Worm (Caenorhabditis elegans) whole organism, L4 larva: ENCODE results near the gene lgc-54.

Experiments used
- F10B5.3 ChIP-seq: sonication (generic microtip); optimal IDR thresholded peaks from 2 replicates; lab custom pipeline; 2016; ENCODE audit warnings: mild to moderate bottlenecking, missing genetic modification characterization, missing compliant biosample characterization
- F26F4.8 ChIP-seq: fragments of 200-800 bp; sonication (Bioruptor generic); conservative IDR thresholded peaks from 2 replicates; pipeline ENCODE4 v1.3.6; 2022; ENCODE audit warnings: missing genetic modification characterization, missing compliant biosample characterization
- F37D6.2 ChIP-seq: sonication (generic microtip); optimal IDR thresholded peaks from 2 replicates; lab custom pipeline; 2016; ENCODE audit warnings: mild to moderate bottlenecking, missing genetic modification characterization, missing compliant biosample characterization
- T20F7.1 ChIP-seq: fragments of 200-800 bp; sonication (Bioruptor generic); optimal IDR thresholded peaks from 2 replicates; lab custom pipeline; 2018; ENCODE audit warnings: mild to moderate bottlenecking, missing genetic modification characterization, missing compliant biosample characterization
- T26A8.4 ChIP-seq: fragments of 200-800 bp; sonication (Bioruptor generic); IDR thresholded peaks from 2 replicates; pipeline ENCODE4 v1.3.6; 2022; ENCODE audit warnings: missing genetic modification characterization, missing compliant biosample characterization
- Y105C5A.15 ChIP-seq: fragments of 200-800 bp; sonication (Bioruptor generic); IDR thresholded peaks from 2 replicates; pipeline ENCODE4 v1.3.6; 2022; ENCODE audit warnings: missing genetic modification characterization, missing compliant biosample characterization
- Y5F2A.4 ChIP-seq: fragments of 200-800 bp; sonication (Bioruptor generic); optimal IDR thresholded peaks from 2 replicates; lab custom pipeline; 2018; ENCODE audit warnings: mild to moderate bottlenecking, missing genetic modification characterization, missing compliant biosample characterization
- Y75B8A.6 ChIP-seq: fragments of 200-800 bp; sonication (Bioruptor generic); IDR thresholded peaks from 2 replicates; pipeline ENCODE4 v1.3.6; 2022; ENCODE audit warnings: missing genetic modification reagents, missing genetic modification characterization, missing compliant biosample characterization
- ZK546.5 ChIP-seq, 2 experiments: sonication (generic microtip); optimal IDR thresholded peaks; 2 replicates each; lab custom pipeline; 2017; ENCODE audit warnings: missing biosample characterization in 2 of 2, missing genetic modification characterization in 2 of 2
- aha-1 ChIP-seq: fragments of 150-350 bp; peaks from one replicate; lab custom pipeline; 2014; ENCODE audit warnings: missing biosample characterization, missing genetic modification characterization
- aly-2 ChIP-seq: sonication (generic microtip); optimal IDR thresholded peaks from 2 replicates; lab custom pipeline; 2018; ENCODE audit warnings: missing biosample characterization, missing genetic modification characterization
- ama-1 ChIP-seq: fragments of 150-350 bp; optimal IDR thresholded peaks from 2 replicates; lab custom pipeline; 2014; ENCODE audit warnings: inconsistent platforms, mixed read lengths
- attf-4 ChIP-seq: sonication (generic microtip); optimal IDR thresholded peaks from 3 replicates; lab custom pipeline; 2017; ENCODE audit warnings: missing biosample characterization, missing genetic modification characterization
- ceh-28 ChIP-seq: fragments of 150-350 bp; optimal IDR thresholded peaks from 2 replicates; lab custom pipeline; 2014; ENCODE audit warnings: missing biosample characterization, missing genetic modification reagents, missing genetic modification characterization
- ceh-32 ChIP-seq: sonication (generic microtip); optimal IDR thresholded peaks from 2 replicates; lab custom pipeline; 2016; ENCODE audit warnings: mild to moderate bottlenecking, missing genetic modification characterization, missing compliant biosample characterization; ENCODE audit not compliant: poor library complexity
- ceh-44 ChIP-seq: fragments of 200-800 bp; sonication (Bioruptor generic); IDR thresholded peaks from 2 replicates; pipeline ENCODE4 v1.3.6; 2022; ENCODE audit warnings: missing genetic modification reagents, missing genetic modification characterization, missing compliant biosample characterization
- ceh-62 ChIP-seq: sonication (generic microtip); optimal IDR thresholded peaks from 2 replicates; lab custom pipeline; 2017; ENCODE audit warnings: missing biosample characterization, missing genetic modification characterization
- ceh-82 ChIP-seq: sonication (generic microtip); optimal IDR thresholded peaks from 2 replicates; lab custom pipeline; 2017; ENCODE audit warnings: missing biosample characterization, missing genetic modification characterization
- ctbp-1 ChIP-seq: fragments of 200-800 bp; sonication (Bioruptor generic); IDR thresholded peaks from 2 replicates; pipeline ENCODE4 v1.3.6; 2022; ENCODE audit warnings: missing genetic modification reagents, missing genetic modification characterization, missing compliant biosample characterization
- daf-12 ChIP-seq: fragments of 150-350 bp; optimal IDR thresholded peaks from 2 replicates; lab custom pipeline; 2014; ENCODE audit warnings: missing biosample characterization, missing genetic modification reagents, missing genetic modification characterization
- daf-16 ChIP-seq, 3 experiments: sonication (generic microtip); optimal IDR thresholded peaks; 2 replicates each; lab custom pipeline; 2016 to 2017; ENCODE audit warnings: missing genetic modification characterization in 3 of 3, missing genetic modification reagents in 3 of 3, mild to moderate bottlenecking in 2 of 3, missing compliant biosample characterization in 2 of 3, missing biosample characterization in 1 of 3, moderate library complexity in 1 of 3
- daf-19 ChIP-seq: fragments of 200-800 bp; sonication (Bioruptor generic); conservative IDR thresholded peaks from 2 replicates; pipeline ENCODE4 v1.3.6; 2022; ENCODE audit warnings: missing genetic modification characterization, missing compliant biosample characterization
- dmd-6 ChIP-seq: fragments of 200-800 bp; sonication (Bioruptor generic); IDR thresholded peaks from 2 replicates; pipeline ENCODE4 v1.3.6; 2022; ENCODE audit warnings: missing genetic modification reagents, missing genetic modification characterization, missing compliant biosample characterization
- dve-1 ChIP-seq: sonication (generic microtip); optimal IDR thresholded peaks from 2 replicates; lab custom pipeline; 2017; ENCODE audit warnings: antibody characterized with exemption, mild to moderate bottlenecking, missing genetic modification characterization, missing compliant biosample characterization; ENCODE audit not compliant: insufficient read depth
- egl-43 ChIP-seq: fragments of 200-800 bp; sonication (Bioruptor generic); IDR thresholded peaks from 2 replicates; pipeline ENCODE4 v1.3.6; 2022; ENCODE audit warnings: missing genetic modification reagents, missing genetic modification characterization, missing compliant biosample characterization
- hif-1 ChIP-seq, 2 experiments: sonication (generic microtip); optimal IDR thresholded peaks; 2 replicates each; lab custom pipeline; 2016 to 2017; ENCODE audit warnings: missing compliant biosample characterization in 2 of 2, missing genetic modification characterization in 2 of 2, missing genetic modification reagents in 2 of 2, missing genotype in 2 of 2, mild to moderate bottlenecking in 1 of 2
- hlh-11 ChIP-seq: fragments of 200-800 bp; sonication (Bioruptor generic); optimal IDR thresholded peaks from 2 replicates; lab custom pipeline; 2018; ENCODE audit warnings: mild to moderate bottlenecking, missing genetic modification characterization, missing compliant biosample characterization
- jun-1 ChIP-seq: fragments of 150-350 bp; optimal IDR thresholded peaks from 2 replicates; lab custom pipeline; 2014; ENCODE audit warnings: missing biosample characterization, missing genetic modification reagents, missing genetic modification characterization
- lim-7 ChIP-seq: fragments of 200-800 bp; sonication (Bioruptor generic); IDR thresholded peaks from 2 replicates; pipeline ENCODE4 v1.3.6; 2022; ENCODE audit warnings: missing genetic modification characterization, missing compliant biosample characterization
- lin-38 ChIP-seq: fragments of 200-800 bp; sonication (Bioruptor generic); IDR thresholded peaks from 2 replicates; pipeline ENCODE4 v1.3.6; 2022; ENCODE audit warnings: missing genetic modification reagents, missing genetic modification characterization, missing compliant biosample characterization
- lin-39 ChIP-seq: fragments of 150-350 bp; optimal IDR thresholded peaks from 2 replicates; lab custom pipeline; 2014; ENCODE audit warnings: missing biosample characterization, missing genetic modification reagents, missing genetic modification characterization
- madf-9 ChIP-seq: fragments of 200-800 bp; sonication (Bioruptor generic); conservative IDR thresholded peaks from 2 replicates; pipeline ENCODE4 v1.3.6; 2022; ENCODE audit warnings: missing genetic modification reagents, missing genetic modification characterization, missing compliant biosample characterization
- mdl-1 ChIP-seq, 2 experiments: fragments of 150-350 bp in 1 of 2; sonication (generic microtip) in 1 of 2; optimal IDR thresholded peaks; 2 replicates each; lab custom pipeline; 2014 to 2017; ENCODE audit warnings: missing biosample characterization in 2 of 2, missing genetic modification characterization in 2 of 2
- mes-2 ChIP-seq: sonication (generic microtip); optimal IDR thresholded peaks from 2 replicates; lab custom pipeline; 2016; ENCODE audit warnings: missing genotype, mild to moderate bottlenecking, missing genetic modification characterization, missing compliant biosample characterization; ENCODE audit not compliant: poor library complexity, severe bottlenecking
- mxl-3 ChIP-seq: fragments of 200-800 bp; sonication (Bioruptor generic); optimal IDR thresholded peaks from 2 replicates; lab custom pipeline; 2018; ENCODE audit warnings: mild to moderate bottlenecking, missing genetic modification characterization, missing compliant biosample characterization
- nhr-111 ChIP-seq: fragments of 200-800 bp; sonication (Bioruptor generic); optimal IDR thresholded peaks from 2 replicates; lab custom pipeline; 2018; ENCODE audit warnings: mild to moderate bottlenecking, missing genetic modification characterization, missing compliant biosample characterization
- nhr-237 ChIP-seq: sonication (generic microtip); optimal IDR thresholded peaks from 2 replicates; lab custom pipeline; 2017; ENCODE audit warnings: missing biosample characterization, missing genetic modification characterization
- nhr-28 ChIP-seq: fragments of 150-350 bp; optimal IDR thresholded peaks from 2 replicates; lab custom pipeline; 2014; ENCODE audit warnings: missing biosample characterization, missing genetic modification characterization
- nhr-76 ChIP-seq: fragments of 150-350 bp; optimal IDR thresholded peaks from 2 replicates; lab custom pipeline; 2014; ENCODE audit warnings: missing biosample characterization, missing genetic modification characterization
- pqm-1 ChIP-seq: sonication (generic microtip); optimal IDR thresholded peaks from 2 replicates; lab custom pipeline; 2017; ENCODE audit warnings: missing biosample characterization, missing genetic modification characterization
- rbr-2 ChIP-seq: sonication (generic microtip); optimal IDR thresholded peaks from 2 replicates; lab custom pipeline; 2016; ENCODE audit warnings: missing genotype, missing genetic modification characterization, missing compliant biosample characterization
- saeg-2 ChIP-seq: fragments of 200-800 bp; sonication (Bioruptor generic); IDR thresholded peaks from 2 replicates; pipeline ENCODE4 v1.3.6; 2022; ENCODE audit warnings: missing genetic modification reagents, missing genetic modification characterization, missing compliant biosample characterization
- sdz-12 ChIP-seq: fragments of 200-800 bp; sonication (Bioruptor generic); optimal IDR thresholded peaks from 2 replicates; lab custom pipeline; 2018; ENCODE audit warnings: mild to moderate bottlenecking, missing genetic modification characterization, missing compliant biosample characterization
- set-16 ChIP-seq: fragments of 200-800 bp; sonication (Bioruptor generic); IDR thresholded peaks from 2 replicates; pipeline ENCODE4 v1.3.6; 2022; ENCODE audit warnings: missing genetic modification reagents, missing genetic modification characterization, missing compliant biosample characterization
- skn-1 ChIP-seq: fragments of 150-350 bp; optimal IDR thresholded peaks from 2 replicates; lab custom pipeline; 2014; ENCODE audit warnings: missing biosample characterization, missing genetic modification characterization
- spr-3 ChIP-seq: fragments of 200-800 bp; sonication (Bioruptor generic); optimal IDR thresholded peaks from 2 replicates; lab custom pipeline; 2018; ENCODE audit warnings: mild to moderate bottlenecking, missing genetic modification characterization, missing compliant biosample characterization
- tag-97 ChIP-seq: fragments of 200-800 bp; sonication (Bioruptor generic); IDR thresholded peaks from 2 replicates; pipeline ENCODE4 v1.3.6; 2022; ENCODE audit warnings: missing genetic modification characterization, missing compliant biosample characterization
- vab-7 ChIP-seq: fragments of 200-800 bp; sonication (Bioruptor generic); IDR thresholded peaks from 2 replicates; pipeline ENCODE4 v1.3.6; 2022; ENCODE audit warnings: missing genetic modification reagents, missing genetic modification characterization, missing compliant biosample characterization
- zip-2 ChIP-seq: fragments of 150-350 bp; optimal IDR thresholded peaks from 2 replicates; lab custom pipeline; 2014; ENCODE audit warnings: missing biosample characterization, missing genetic modification characterization

The lgc-54 gene

DNA sequence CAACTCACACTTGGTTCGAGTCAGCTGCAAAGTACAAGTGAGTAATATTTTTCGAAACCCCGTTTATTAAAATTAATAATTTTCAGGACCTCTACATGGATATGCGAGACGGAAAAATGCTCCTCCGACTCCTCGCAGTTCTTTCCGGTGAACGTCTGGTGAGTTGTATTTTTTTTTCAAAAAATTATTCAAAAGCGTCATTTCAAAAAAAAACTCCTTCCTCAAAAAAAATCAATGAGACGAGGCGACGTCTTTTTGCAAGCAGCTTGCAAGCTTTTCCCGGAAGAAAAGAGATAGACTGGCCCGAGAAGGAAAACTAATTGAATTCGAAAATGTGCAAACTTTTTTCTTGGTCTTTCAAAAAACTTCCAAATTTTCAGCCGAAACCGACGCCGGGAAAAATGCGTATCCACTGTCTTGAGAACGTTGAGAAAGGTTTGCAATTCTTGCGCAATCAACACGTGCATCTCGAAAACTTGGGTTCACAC is 36.1 kb upstream of the lgc-54 start:
- no peak for TF ChIP-seq daf-12 (tag; lab: Kevin White, UChicago)
- TF ChIP-seq aha-1 (tag; lab: Kevin White, UChicago) = peak; percentile 92

DNA sequence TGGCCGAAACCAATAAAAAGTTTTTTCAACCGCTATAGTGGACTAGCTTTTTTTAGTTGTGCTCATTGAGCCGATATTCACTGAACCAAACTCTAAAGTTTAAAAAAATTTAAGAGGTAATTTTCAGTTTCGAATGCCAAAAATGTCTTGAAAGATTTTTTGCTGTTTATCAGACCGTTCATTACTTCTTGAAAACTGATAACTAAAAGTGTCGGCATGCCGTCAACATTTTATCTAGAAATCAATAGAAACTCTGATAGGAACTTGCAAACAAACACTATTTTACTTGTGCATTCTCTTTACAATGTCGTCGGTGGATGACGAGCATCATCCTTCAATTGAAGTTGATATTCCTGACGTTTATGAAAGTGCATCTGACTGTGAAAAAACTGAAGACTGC is 35.3 kb upstream of the lgc-54 start:
- TF ChIP-seq T20F7.1 (no peak), hif-1 (tag; optimal IDR thresholded peaks at IDR 0.05; lab: Kevin White, UChicago) (no peak), F37D6.2 (tag; lab: Kevin White, UChicago) (no peak), nhr-111 (no peak), nhr-28 (tag; lab: Kevin White, UChicago) (peak; percentile 55), hlh-11 (tag; lab: Kevin White, UChicago) (peak; percentile 30), lin-38 (no peak), lim-7 (GFP tag; lab: Robert Waterston, UW) (no peak), pqm-1 (peak; percentile 72), mes-2 (tag; lab: Kevin White, UChicago) (no peak), ceh-82 (tag; lab: Kevin White, UChicago) (no peak), T26A8.4 (GFP tag; lab: Robert Waterston, UW) (no peak), zip-2 (tag; lab: Kevin White, UChicago) (no peak), sdz-12 (GFP tag; lab: Kevin White, UChicago) (no peak), spr-3 (GFP tag; lab: Kevin White, UChicago) (no peak), mxl-3 (GFP tag; lab: Kevin White, UChicago) (no peak), aly-2 (tag; lab: Kevin White, UChicago) (no peak), daf-16 (GFP tag; optimal IDR thresholded peaks at IDR 0.05; lab: Kevin White, UChicago) (no peak), daf-16 (tag; optimal IDR thresholded peaks at IDR 0.05; lab: Kevin White, UChicago) (peak; percentile 79), Y5F2A.4 (GFP tag; lab: Kevin White, UChicago) (no peak), ceh-32 (tag; lab: Kevin White, UChicago) (no peak), ctbp-1 (no peak), jun-1 (no peak), nhr-76 (tag; lab: Kevin White, UChicago) (no peak), egl-43 (no peak), attf-4 (no peak), rbr-2 (tag; lab: Kevin White, UChicago) (no peak), ceh-62 (tag; lab: Kevin White, UChicago) (no peak), daf-19 (no peak), madf-9 (GFP tag; lab: Robert Waterston, UW) (no peak), saeg-2 (GFP tag; lab: Robert Waterston, UW) (no peak), Y105C5A.15 (GFP tag; lab: Robert Waterston, UW) (no peak), ama-1 (lab: Kevin White, UChicago) (no peak), F26F4.8 (no peak), vab-7 (GFP tag; lab: Robert Waterston, UW) (no peak), dmd-6 (GFP tag; lab: Robert Waterston, UW) (peak; percentile 31; the same call in 1 of the 2 replicates), set-16 (GFP tag; lab: Robert Waterston, UW) (no peak), Y75B8A.6 (GFP tag; lab: Robert Waterston, UW) (no peak), dve-1 (tag; lab: Kevin White, UChicago) (peak; percentile 14), ZK546.5 (tag; optimal IDR thresholded peaks at IDR 0.05; lab: Kevin White, UChicago) (no peak), F10B5.3 (tag; lab: Kevin White, UChicago) (no peak), daf-12 (tag; lab: Kevin White, UChicago) (no peak), nhr-237 (no peak), aha-1 (tag; lab: Kevin White, UChicago) (no peak), ceh-44 (GFP tag; lab: Robert Waterston, UW) (no peak), mdl-1 (tag; optimal IDR thresholded peaks at IDR 0.05; lab: Kevin White, UChicago) (no peak), tag-97 (no peak), skn-1 (no peak), ceh-28 (tag; lab: Kevin White, UChicago) (no peak), lin-39 (tag; lab: Kevin White, UChicago) (no peak)
